Fruit fly (Drosophila melanogaster): Measurements from ENCODE around the gene jp.

The jp gene

dm6 chr2L:9542578-9542977 lies 24.0 kb downstream of the jp start, which contains the start of gene Cpr30B:
Cpr30B (plus strand) TSS chr2L:9542878.
- TF ChIP-seq lola (GFP tag; optimal IDR thresholded peaks at IDR 0.05): no peak
- no peak for TF ChIP-seq pan (optimal IDR thresholded peaks at IDR 0.05)
- TF ChIP-seq br (GFP tag; optimal IDR thresholded peaks at IDR 0.05): no peak
- TF ChIP-seq dsf (GFP tag; optimal IDR thresholded peaks at IDR 0.05; ENCODE audit: borderline replicate concordance): no peak
- no peak for TF ChIP-seq jim (GFP tag; optimal IDR thresholded peaks at IDR 0.05)
- no peak for TF ChIP-seq brk (GFP tag; optimal IDR thresholded peaks at IDR 0.05)
- TF ChIP-seq Rel (GFP tag; optimal IDR thresholded peaks at IDR 0.05): no peak
- TF ChIP-seq Rel (tag; optimal IDR thresholded peaks at IDR 0.05): no peak
- no peak for TF ChIP-seq Dif (GFP tag; optimal IDR thresholded peaks at IDR 0.05; ENCODE audit: partially characterized antibody)
- no peak for TF ChIP-seq OdsH (GFP tag; optimal IDR thresholded peaks at IDR 0.05)
- TF ChIP-seq N (GFP tag; optimal IDR thresholded peaks at IDR 0.05): no peak
- TF ChIP-seq dmrt93B (GFP tag; optimal IDR thresholded peaks at IDR 0.05): no peak

DNA sequence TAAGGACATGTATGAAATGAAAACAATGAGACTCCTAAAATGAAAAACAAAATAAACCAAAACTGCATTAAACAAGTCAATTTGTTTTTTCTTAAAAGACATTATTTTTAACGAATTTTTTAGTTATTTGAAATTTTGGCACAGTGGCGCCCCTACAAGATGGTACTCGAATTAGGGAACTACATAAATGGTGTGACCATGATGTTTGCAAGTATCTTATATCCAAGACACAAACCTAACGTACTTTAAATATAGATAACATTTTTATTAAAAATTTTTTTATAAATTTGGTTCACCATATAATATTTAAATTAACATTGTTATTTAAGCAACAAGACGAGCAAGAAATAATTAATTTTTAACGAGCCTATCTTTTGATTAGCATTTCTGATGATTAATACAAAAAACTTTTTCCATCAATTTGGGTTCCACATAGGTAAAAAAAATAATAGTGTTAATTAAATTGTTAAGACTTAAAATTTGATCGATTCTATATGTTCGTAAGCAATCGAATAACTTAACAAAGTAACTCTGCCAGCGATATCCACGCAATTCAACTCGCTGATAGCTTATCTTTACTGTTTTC lies 26.5 kb downstream of the jp start, which contains the start of gene CG17855:
CG17855 (plus strand) TSS at position 536 of the 586 bp plus-strand sequence.
- TF ChIP-seq sv (GFP tag; optimal IDR thresholded peaks at IDR 0.05): no peak
- peak; percentile 36 for TF ChIP-seq fru (GFP tag; optimal IDR thresholded peaks at IDR 0.05)
- TF ChIP-seq Mio (GFP tag; optimal IDR thresholded peaks at IDR 0.05): no peak
- TF ChIP-seq dsf (GFP tag; optimal IDR thresholded peaks at IDR 0.05; ENCODE audit: borderline replicate concordance): no peak
- no peak for TF ChIP-seq woc (GFP tag; optimal IDR thresholded peaks at IDR 0.05)

DNA sequence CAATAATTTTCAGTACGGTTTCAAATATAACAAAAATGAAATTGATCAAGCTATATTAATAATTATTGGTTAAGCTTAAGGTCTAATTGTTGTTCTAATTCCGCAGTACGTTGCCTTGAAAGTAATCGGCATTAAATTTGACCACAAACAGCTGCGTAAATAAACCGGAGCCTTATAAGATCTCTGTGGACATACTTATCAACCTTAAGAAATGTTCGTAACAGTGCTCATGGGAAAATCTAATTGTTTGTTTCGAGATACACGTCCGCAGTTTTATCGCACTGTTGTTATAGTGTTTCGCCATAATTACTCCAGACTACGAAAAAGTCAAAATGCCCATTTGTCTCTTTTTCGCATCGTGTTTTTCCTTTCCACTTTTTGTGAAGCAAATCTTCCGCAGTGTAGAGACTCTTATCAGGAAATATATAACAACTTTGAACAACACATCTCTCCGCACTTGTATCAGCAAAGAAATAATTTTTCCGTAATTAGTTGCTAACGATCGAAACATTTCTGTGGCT lies 36.6 kb downstream of the jp start:
- no peak for TF ChIP-seq Vsx2 (GFP tag; optimal IDR thresholded peaks at IDR 0.05; ENCODE audit: partially characterized antibody)
- TF ChIP-seq Dfd (GFP tag; optimal IDR thresholded peaks at IDR 0.05): no peak
- no peak for TF ChIP-seq h (GFP tag; optimal IDR thresholded peaks at IDR 0.05)
- TF ChIP-seq Rel (GFP tag; optimal IDR thresholded peaks at IDR 0.05): no peak
- TF ChIP-seq Rel (tag; optimal IDR thresholded peaks at IDR 0.05): no peak
- TF ChIP-seq tai (GFP tag; optimal IDR thresholded peaks at IDR 0.05): no peak
- TF ChIP-seq CG32264 (GFP tag; optimal IDR thresholded peaks at IDR 0.05): no peak
- TF ChIP-seq brk (GFP tag; optimal IDR thresholded peaks at IDR 0.05): no peak

DNA sequence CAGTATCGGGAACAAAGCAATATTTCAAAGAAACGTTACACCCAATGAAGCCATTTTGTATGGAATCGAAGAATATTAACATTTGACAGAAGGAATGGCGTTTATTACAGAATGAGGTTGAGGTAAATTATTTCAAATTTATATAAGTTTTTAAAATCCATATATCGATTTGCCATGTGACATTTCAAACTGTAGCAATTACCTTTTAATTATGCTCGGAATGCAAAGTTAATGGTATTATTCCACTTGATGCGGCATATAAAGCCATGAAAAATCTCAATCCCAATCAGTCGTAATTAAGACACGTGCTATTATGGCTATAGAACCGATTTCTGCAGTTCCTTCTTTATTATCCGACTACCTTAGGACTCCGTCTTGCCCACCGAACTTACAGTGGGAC lies 38.3 kb downstream of the jp start, which contains the start of gene CG31883:
CG31883 (plus strand) TSS at position 301 of the 400 bp plus-strand sequence.
- TF ChIP-seq pan (optimal IDR thresholded peaks at IDR 0.05) (no peak), Sp1 (GFP tag; optimal IDR thresholded peaks at IDR 0.05) (no peak), CG9705 (GFP tag; optimal IDR thresholded peaks at IDR 0.05) (no peak), Hr78 (GFP tag; optimal IDR thresholded peaks at IDR 0.05) (no peak), lola (GFP tag; optimal IDR thresholded peaks at IDR 0.05) (no peak), N (GFP tag; optimal IDR thresholded peaks at IDR 0.05) (no peak), tai (GFP tag; optimal IDR thresholded peaks at IDR 0.05) (no peak), OdsH (GFP tag; optimal IDR thresholded peaks at IDR 0.05) (no peak), Abd-B (GFP tag; optimal IDR thresholded peaks at IDR 0.05) (no peak), h (GFP tag; optimal IDR thresholded peaks at IDR 0.05) (no peak), brk (GFP tag; optimal IDR thresholded peaks at IDR 0.05) (no peak), CG32264 (GFP tag; optimal IDR thresholded peaks at IDR 0.05) (no peak), Dfd (GFP tag; optimal IDR thresholded peaks at IDR 0.05) (no peak), psq (GFP tag; optimal IDR thresholded peaks at IDR 0.05) (no peak), Dif (GFP tag; optimal IDR thresholded peaks at IDR 0.05; ENCODE audit: partially characterized antibody) (no peak), HLH106 (tag; optimal IDR thresholded peaks at IDR 0.05) (no peak), Hnf4 (GFP tag; optimal IDR thresholded peaks at IDR 0.05) (no peak), foxo (GFP tag; optimal IDR thresholded peaks at IDR 0.05) (no peak), Rel (GFP tag; optimal IDR thresholded peaks at IDR 0.05) (no peak), Rel (tag; optimal IDR thresholded peaks at IDR 0.05) (no peak)

DNA sequence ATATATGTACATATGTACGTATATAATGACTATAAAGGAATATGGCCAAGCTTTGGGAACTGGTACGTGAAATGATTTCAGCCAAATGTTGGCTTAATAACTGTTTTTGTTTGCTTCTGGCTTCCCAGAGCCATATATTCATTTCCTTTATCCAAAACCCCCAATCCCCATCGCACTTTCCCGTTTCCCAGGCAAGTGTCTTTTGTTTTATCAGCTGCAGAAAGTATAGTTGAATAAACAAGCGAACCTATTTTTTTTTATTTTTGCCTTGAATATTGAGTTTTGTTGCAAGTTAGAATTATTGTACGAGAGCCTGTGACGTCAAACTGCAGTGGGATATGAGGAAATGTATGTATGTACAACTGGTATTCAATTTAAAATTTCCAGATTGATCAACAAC lies 40.0 kb downstream of the jp start:
- peak; percentile 19 for TF ChIP-seq brk (GFP tag; optimal IDR thresholded peaks at IDR 0.05)
- TF ChIP-seq pan (optimal IDR thresholded peaks at IDR 0.05): no peak
- TF ChIP-seq rgr (GFP tag; optimal IDR thresholded peaks at IDR 0.05): peak; percentile 65
- TF ChIP-seq fru (GFP tag; optimal IDR thresholded peaks at IDR 0.05): no peak
- TF ChIP-seq foxo (GFP tag; optimal IDR thresholded peaks at IDR 0.05): peak in 1 of 2 experiments; percentile 28
- no peak for TF ChIP-seq Jra (GFP tag; optimal IDR thresholded peaks at IDR 0.05)
- TF ChIP-seq Vsx2 (GFP tag; optimal IDR thresholded peaks at IDR 0.05; ENCODE audit: partially characterized antibody): no peak
- no peak for TF ChIP-seq GATAd (GFP tag; optimal IDR thresholded peaks at IDR 0.05)
- TF ChIP-seq Dif (GFP tag; optimal IDR thresholded peaks at IDR 0.05; ENCODE audit: partially characterized antibody): no peak
- peak; percentile 21 for TF ChIP-seq h (GFP tag; optimal IDR thresholded peaks at IDR 0.05)
- TF ChIP-seq OdsH (GFP tag; optimal IDR thresholded peaks at IDR 0.05): peak; percentile 43
- TF ChIP-seq Hr83 (GFP tag; optimal IDR thresholded peaks at IDR 0.05; ENCODE audit: poor library complexity, severe bottlenecking): peak; percentile 76

All from whole organism, wandering third instar larva.